Worm (Caenorhabditis elegans): Measurements from ENCODE around the gene ing-3.
A peak's percentile ranks its signal among the peaks of the same experiment; 100 is the strongest.

Gene ing-3

ce11 chrII:13872191-13872889, 3.5 kb upstream of the ing-3 start, which contains the start of the genes cup-14 and ndub-8 (continued):
- peak; percentile 89 for TF ChIP-seq snpc-3.4 (tag; optimal IDR thresholded peaks at IDR 0.05)
- peak; percentile 84 for TF ChIP-seq athp-1 (tag; optimal IDR thresholded peaks at IDR 0.05)
- TF ChIP-seq rpc-1 (optimal IDR thresholded peaks at IDR 0.05) = peak; percentile 13
- TF ChIP-seq rpc-1 (tag; optimal IDR thresholded peaks at IDR 0.05) = no peak
- TF ChIP-seq hrde-1 (tag; optimal IDR thresholded peaks at IDR 0.05; ENCODE audit: borderline replicate concordance) = no peak
- TF ChIP-seq F37B4.10 (GFP tag; IDR thresholded peaks at IDR 0.05) = no peak
- peak; percentile 84 for TF ChIP-seq xnd-1 (tag; optimal IDR thresholded peaks at IDR 0.05)
- peak; percentile 73 for TF ChIP-seq unc-130 (GFP tag; optimal IDR thresholded peaks at IDR 0.05)
- TF ChIP-seq madf-8 (GFP tag; conservative IDR thresholded peaks at IDR 0.05) = peak; percentile 80
- peak; percentile 77 for TF ChIP-seq lin-40 (tag; optimal IDR thresholded peaks at IDR 0.05)
- TF ChIP-seq Y67H2A.10 (GFP tag; conservative IDR thresholded peaks at IDR 0.05) = peak; percentile 68
- TF ChIP-seq F39B2.1 (GFP tag; IDR thresholded peaks at IDR 0.05) = no peak
- no peak for TF ChIP-seq ztf-6 (GFP tag; IDR thresholded peaks at IDR 0.05)
- TF ChIP-seq nhr-179 (tag; optimal IDR thresholded peaks at IDR 0.05) = no peak
- TF ChIP-seq him-1 (tag; optimal IDR thresholded peaks at IDR 0.05) = peak; percentile 6
- peak; percentile 85 for TF ChIP-seq lin-54 (GFP tag; optimal IDR thresholded peaks at IDR 0.05)
- TF ChIP-seq D2030.7 (GFP tag; IDR thresholded peaks at IDR 0.05) = peak; percentile 93
- 0 out of 2 replicates have a peak, but pooled peaks have one; percentile 24 for TF ChIP-seq Y79H2A.3 (GFP tag; conservative IDR thresholded peaks at IDR 0.05)
- peak; percentile 35 for TF ChIP-seq F23B12.7 (tag; optimal IDR thresholded peaks at IDR 0.05; ENCODE audit: insufficient read depth)
- TF ChIP-seq pbrm-1 (GFP tag; IDR thresholded peaks at IDR 0.05) = peak; percentile 84
- peak; percentile 7 for TF ChIP-seq nhr-80 (tag; optimal IDR thresholded peaks at IDR 0.05)
- TF ChIP-seq rcor-1 (GFP tag; IDR thresholded peaks at IDR 0.05) = peak; percentile 89
- TF ChIP-seq hmg-1.2 (GFP tag; IDR thresholded peaks at IDR 0.05) = peak; percentile 100
- no peak for TF ChIP-seq sdz-38 (tag; optimal IDR thresholded peaks at IDR 0.05)
- peak; percentile 26 for TF ChIP-seq ceh-27 (GFP tag; optimal IDR thresholded peaks at IDR 0.05)
- no peak for TF ChIP-seq ceh-40 (GFP tag; IDR thresholded peaks at IDR 0.05)
- peak; percentile 27 for TF ChIP-seq K12H6.12 (tag; optimal IDR thresholded peaks at IDR 0.05)
- no peak for TF ChIP-seq lin-26 (GFP tag; IDR thresholded peaks at IDR 0.05)
- TF ChIP-seq hsf-1 (GFP tag; IDR thresholded peaks at IDR 0.05) = peak; percentile 78
- TF ChIP-seq dox-1 (GFP tag; IDR thresholded peaks at IDR 0.05) = no peak; the same call in 1 of the 2 replicates
- no peak for TF ChIP-seq bed-1 (GFP tag; IDR thresholded peaks at IDR 0.05)
- TF ChIP-seq B0261.1 (tag; optimal IDR thresholded peaks at IDR 0.05) = no peak
- peak; percentile 87; the same call in 1 of the 2 replicates for TF ChIP-seq Y95B8A.8 (GFP tag; IDR thresholded peaks at IDR 0.05)
- TF ChIP-seq hlh-26 (GFP tag; conservative IDR thresholded peaks at IDR 0.05) = no peak
- peak; percentile 82 for TF ChIP-seq mcd-1 (GFP tag; IDR thresholded peaks at IDR 0.05)
- no peak for TF ChIP-seq unc-62 (GFP tag; optimal IDR thresholded peaks at IDR 0.05)
- no peak for TF ChIP-seq mel-28 (tag; optimal IDR thresholded peaks at IDR 0.05; ENCODE audit: borderline replicate concordance)
- no peak for TF ChIP-seq T07F8.4 (tag; optimal IDR thresholded peaks at IDR 0.05)
- no peak; the same call in 1 of the 2 replicates for TF ChIP-seq attf-3 (GFP tag; conservative IDR thresholded peaks at IDR 0.05)
- peak; percentile 19 for TF ChIP-seq ztf-18 (tag; optimal IDR thresholded peaks at IDR 0.05)
- no peak for TF ChIP-seq ztf-3 (GFP tag; optimal IDR thresholded peaks at IDR 0.05)
- no peak for TF ChIP-seq nfya-2 (GFP tag; IDR thresholded peaks at IDR 0.05)
- TF ChIP-seq nhr-27 (tag; optimal IDR thresholded peaks at IDR 0.05) = no peak
- no peak for TF ChIP-seq cebp-1 (GFP tag; IDR thresholded peaks at IDR 0.05)
- peak; percentile 83 for TF ChIP-seq cebp-1 (tag; optimal IDR thresholded peaks at IDR 0.05)
- TF ChIP-seq ZK185.1 (tag; optimal IDR thresholded peaks at IDR 0.05; ENCODE audit: poor library complexity, severe bottlenecking) = no peak
- peak; percentile 71 for TF ChIP-seq B0336.3 (GFP tag; IDR thresholded peaks at IDR 0.05)
- no peak for TF ChIP-seq fkh-3 (tag; optimal IDR thresholded peaks at IDR 0.05)

Data from whole organism, young adult.